Fruit fly (Drosophila melanogaster) whole organism, prepupa: ENCODE measurements around the gene wrd.

Source experiments
- Blimp-1 ChIP-seq: fragments of 200-800 bp; sonication (Bioruptor generic); optimal IDR thresholded peaks from 3 replicates; lab custom pipeline; 2017; ENCODE audit warnings: missing biosample characterization, missing genetic modification characterization, mild to moderate bottlenecking, moderate library complexity, missing genetic modification reagents
- CG10631 ChIP-seq: fragments of 200-800 bp; sonication (Bioruptor generic); optimal IDR thresholded peaks from 2 replicates; lab custom pipeline; 2016; ENCODE audit warnings: missing biosample characterization, missing genetic modification characterization
- CG11294 ChIP-seq: fragments of 200-800 bp; sonication (Bioruptor generic); IDR thresholded peaks from 2 replicates; pipeline ENCODE4 v1.3.6; 2022; ENCODE audit warnings: missing biosample characterization, missing genetic modification characterization
- CG11762 ChIP-seq: fragments of 200-800 bp; sonication (Bioruptor generic); optimal IDR thresholded peaks from 3 replicates; lab custom pipeline; 2016; ENCODE audit warnings: missing biosample characterization, missing genetic modification characterization; ENCODE audit not compliant: insufficient read depth
- CG11902 ChIP-seq: fragments of 200-800 bp; sonication (Bioruptor generic); optimal IDR thresholded peaks from 3 replicates; lab custom pipeline; 2016; ENCODE audit warnings: missing biosample characterization, missing genetic modification characterization
- CG15336 ChIP-seq: fragments of 200-800 bp; sonication (Bioruptor generic); IDR thresholded peaks from 2 replicates; pipeline ENCODE4 v1.3.6; 2022; ENCODE audit warnings: missing biosample characterization, missing genetic modification characterization
- CG16779 ChIP-seq: fragments of 200-800 bp; sonication (Bioruptor generic); optimal IDR thresholded peaks from 3 replicates; lab custom pipeline; 2017; ENCODE audit warnings: missing biosample characterization, mild to moderate bottlenecking, missing genetic modification characterization
- CG31627 ChIP-seq: fragments of 200-800 bp; sonication (Bioruptor generic); optimal IDR thresholded peaks from 3 replicates; lab custom pipeline; 2016; ENCODE audit warnings: missing biosample characterization, missing genetic modification characterization
- CG32006 ChIP-seq: fragments of 200-800 bp; sonication (Bioruptor generic); optimal IDR thresholded peaks from 3 replicates; lab custom pipeline; 2017; ENCODE audit warnings: missing biosample characterization, mild to moderate bottlenecking, missing genetic modification characterization
- CG34406 ChIP-seq: fragments of 200-800 bp; sonication (Bioruptor generic); optimal IDR thresholded peaks from 3 replicates; lab custom pipeline; 2016; ENCODE audit warnings: missing biosample characterization, missing genetic modification characterization
- CG3919 ChIP-seq: fragments of 200-800 bp; sonication (Bioruptor generic); optimal IDR thresholded peaks from 3 replicates; lab custom pipeline; 2016; ENCODE audit warnings: missing biosample characterization, missing genetic modification characterization
- CG4318 ChIP-seq: fragments of 200-800 bp; sonication (Bioruptor generic); optimal IDR thresholded peaks from 3 replicates; lab custom pipeline; 2017; ENCODE audit warnings: missing biosample characterization, mild to moderate bottlenecking, missing genetic modification characterization
- CG6792 ChIP-seq: fragments of 200-800 bp; sonication (Bioruptor generic); optimal IDR thresholded peaks from 3 replicates; lab custom pipeline; 2016; ENCODE audit warnings: missing biosample characterization, missing genetic modification characterization
- CG6808 ChIP-seq: fragments of 200-800 bp; sonication (Bioruptor generic); optimal IDR thresholded peaks from 3 replicates; lab custom pipeline; 2017; ENCODE audit warnings: missing biosample characterization, missing genetic modification characterization, mild to moderate bottlenecking, moderate library complexity, missing genetic modification reagents
- CG6854 ChIP-seq: fragments of 200-800 bp; sonication (Bioruptor generic); optimal IDR thresholded peaks from 2 replicates; lab custom pipeline; 2017; ENCODE audit warnings: missing biosample characterization, mild to moderate bottlenecking, missing genetic modification characterization
- CG7368 ChIP-seq: fragments of 200-800 bp; sonication (Bioruptor generic); optimal IDR thresholded peaks from 3 replicates; lab custom pipeline; 2016; ENCODE audit warnings: missing biosample characterization, missing genetic modification characterization
- CG8119 ChIP-seq: fragments of 200-800 bp; sonication (Bioruptor generic); IDR thresholded peaks from 3 replicates; pipeline ENCODE4 v1.3.6; 2022; ENCODE audit warnings: missing biosample characterization, missing genetic modification characterization
- CG8319 ChIP-seq: fragments of 200-800 bp; sonication (Bioruptor generic); optimal IDR thresholded peaks from 3 replicates; lab custom pipeline; 2016; ENCODE audit warnings: missing biosample characterization, missing genetic modification characterization
- CG8632 ChIP-seq: fragments of 200-800 bp; sonication (Bioruptor generic); optimal IDR thresholded peaks from 3 replicates; lab custom pipeline; 2016; ENCODE audit warnings: missing biosample characterization, missing genetic modification characterization
- CG9139 ChIP-seq: fragments of 200-800 bp; sonication (Bioruptor generic); optimal IDR thresholded peaks from 3 replicates; lab custom pipeline; 2017; ENCODE audit warnings: missing biosample characterization, mild to moderate bottlenecking, missing genetic modification characterization
- Eip75B ChIP-seq: fragments of 200-800 bp; sonication (Bioruptor generic); optimal IDR thresholded peaks from 3 replicates; lab custom pipeline; 2016; ENCODE audit warnings: missing biosample characterization, missing genetic modification characterization
- Eip78C ChIP-seq: fragments of 200-800 bp; sonication (Bioruptor generic); peaks from one replicate; lab custom pipeline; 2016; ENCODE audit warnings: missing biosample characterization, missing genetic modification characterization
- Eip93F ChIP-seq: fragments of 200-800 bp; sonication (Bioruptor generic); optimal IDR thresholded peaks from 2 replicates; lab custom pipeline; 2016; ENCODE audit warnings: missing biosample characterization, mild to moderate bottlenecking, missing genetic modification characterization
- Ets21C ChIP-seq: fragments of 200-800 bp; sonication (Bioruptor generic); optimal IDR thresholded peaks from 3 replicates; lab custom pipeline; 2016; ENCODE audit warnings: missing biosample characterization, missing genetic modification characterization
- Ets96B ChIP-seq: fragments of 200-800 bp; optimal IDR thresholded peaks from 2 replicates; lab custom pipeline; 2019; ENCODE audit warnings: missing biosample characterization, mild to moderate bottlenecking, missing genetic modification characterization, moderate library complexity
- Hr38 ChIP-seq: sonication (Bioruptor generic); optimal IDR thresholded peaks from 2 replicates; lab custom pipeline; 2016; ENCODE audit warnings: missing biosample characterization, missing genetic modification characterization
- Hr4 ChIP-seq: fragments of 200-800 bp; sonication (Bioruptor generic); optimal IDR thresholded peaks from 3 replicates; lab custom pipeline; 2016; ENCODE audit warnings: missing biosample characterization, missing genetic modification characterization
- Lpt ChIP-seq: fragments of 200-800 bp; sonication (Bioruptor generic); optimal IDR thresholded peaks from 3 replicates; lab custom pipeline; 2016; ENCODE audit warnings: missing biosample characterization, missing genetic modification characterization
- Smox ChIP-seq: fragments of 200-800 bp; sonication (Bioruptor generic); optimal IDR thresholded peaks from 3 replicates; lab custom pipeline; 2016; ENCODE audit warnings: missing biosample characterization, missing genetic modification characterization
- Sox102F ChIP-seq: fragments of 200-800 bp; sonication (Bioruptor generic); optimal IDR thresholded peaks from 2 replicates; lab custom pipeline; 2016; ENCODE audit warnings: missing biosample characterization, mild to moderate bottlenecking, missing genetic modification characterization
- Sox15 ChIP-seq: fragments of 200-800 bp; sonication (Bioruptor generic); optimal IDR thresholded peaks from 3 replicates; lab custom pipeline; 2016; ENCODE audit warnings: missing biosample characterization, missing genetic modification characterization
- achi ChIP-seq: fragments of 200-800 bp; sonication (Bioruptor generic); optimal IDR thresholded peaks from 3 replicates; lab custom pipeline; 2016; ENCODE audit warnings: missing biosample characterization, missing genetic modification characterization
- acj6 ChIP-seq: fragments of 200-800 bp; sonication (Bioruptor generic); optimal IDR thresholded peaks from 3 replicates; lab custom pipeline; 2016; ENCODE audit warnings: missing biosample characterization, missing genetic modification characterization
- dac ChIP-seq: fragments of 200-800 bp; sonication (Bioruptor generic); optimal IDR thresholded peaks from 2 replicates; lab custom pipeline; 2017; ENCODE audit warnings: missing biosample characterization, mild to moderate bottlenecking, missing genetic modification characterization
- dsx ChIP-seq: fragments of 200-800 bp; optimal IDR thresholded peaks from 3 replicates; lab custom pipeline; 2019; ENCODE audit warnings: missing biosample characterization, mild to moderate bottlenecking, missing genetic modification characterization, moderate library complexity; ENCODE audit not compliant: poor library complexity, severe bottlenecking
- fd85E ChIP-seq: fragments of 200-800 bp; sonication (Bioruptor generic); optimal IDR thresholded peaks from 3 replicates; lab custom pipeline; 2016; ENCODE audit warnings: missing biosample characterization, missing genetic modification characterization
- fkh ChIP-seq: fragments of 200-800 bp; sonication (Bioruptor generic); optimal IDR thresholded peaks from 3 replicates; lab custom pipeline; 2017; ENCODE audit warnings: missing biosample characterization, mild to moderate bottlenecking, missing genetic modification characterization, moderate library complexity
- lz ChIP-seq: fragments of 200-800 bp; sonication (Bioruptor generic); optimal IDR thresholded peaks from 3 replicates; lab custom pipeline; 2016; ENCODE audit warnings: missing biosample characterization, missing genetic modification characterization
- pdm3 ChIP-seq: fragments of 200-800 bp; sonication (Bioruptor generic); optimal IDR thresholded peaks from 3 replicates; lab custom pipeline; 2016; ENCODE audit warnings: missing biosample characterization, missing genetic modification characterization
- salr ChIP-seq, 2 experiments: fragments of 200-800 bp; sonication (Bioruptor generic); optimal IDR thresholded peaks; 3 replicates each; lab custom pipeline; 2016 to 2018; ENCODE audit warnings: missing biosample characterization in 2 of 2, missing genetic modification characterization in 2 of 2, mild to moderate bottlenecking in 1 of 2
- spab ChIP-seq: fragments of 200-800 bp; sonication (Bioruptor generic); optimal IDR thresholded peaks from 2 replicates; lab custom pipeline; 2017; ENCODE audit warnings: missing biosample characterization, mild to moderate bottlenecking, missing genetic modification characterization, missing genetic modification reagents
- ss ChIP-seq, 2 experiments: fragments of 200-800 bp; sonication (Bioruptor generic); optimal IDR thresholded peaks; 2 replicates in 1 of 2; 3 replicates in 1 of 2; lab custom pipeline; 2017 to 2018; ENCODE audit warnings: mild to moderate bottlenecking in 2 of 2, missing biosample characterization in 2 of 2, missing genetic modification characterization in 2 of 2, moderate library complexity in 1 of 2
- svp ChIP-seq: fragments of 200-800 bp; sonication (Bioruptor generic); peaks from one replicate; lab custom pipeline; 2016; ENCODE audit warnings: missing biosample characterization, missing genetic modification characterization

The wrd gene

dm6 chr3R:18125023-18125630 lies 42.4 kb upstream of the wrd start (continued):
- peak; percentile 81 for TF ChIP-seq Hr4 (GFP tag; lab: Kevin White, UChicago)
- peak; percentile 82 for TF ChIP-seq CG11902
- TF ChIP-seq CG6792 (GFP tag; lab: Kevin White, UChicago): peak; percentile 84
- TF ChIP-seq Lpt (GFP tag; lab: Kevin White, UChicago): peak; percentile 67
- peak; percentile 62 for TF ChIP-seq Sox102F (GFP tag; lab: Kevin White, UChicago)
- TF ChIP-seq fd85E (GFP tag; lab: Kevin White, UChicago): no peak
- TF ChIP-seq CG32006 (GFP tag; lab: Kevin White, UChicago): peak; percentile 77
- peak; percentile 81 for TF ChIP-seq CG15336
- peak; percentile 51 for TF ChIP-seq dac (GFP tag; lab: Kevin White, UChicago)

- TF ChIP-seq fkh (no peak), Hr38 (GFP tag; lab: Kevin White, UChicago) (no peak), CG15336 (no peak), CG4318 (GFP tag; lab: Kevin White, UChicago) (no peak), salr (GFP tag; optimal IDR thresholded peaks at IDR 0.05; lab: Kevin White, UChicago) (no peak), CG7368 (GFP tag; lab: Kevin White, UChicago) (no peak), achi (GFP tag; lab: Kevin White, UChicago) (no peak), acj6 (no peak), CG8119 (GFP tag; lab: Robert Waterston, UW) (no peak), dsx (GFP tag; lab: Kevin White, UChicago) (no peak), CG11762 (no peak), Smox (GFP tag; lab: Kevin White, UChicago) (no peak), pdm3 (GFP tag; lab: Kevin White, UChicago) (no peak), spab (no peak), dac (GFP tag; lab: Kevin White, UChicago) (no peak), CG11294 (GFP tag; lab: Robert Waterston, UW) (no peak)
Observed at dm6 chr3R:18130720-18131119, 36.8 kb upstream of the wrd start.

dm6 chr3R:18144853-18145252 lies 22.7 kb upstream of the wrd start:
- TF ChIP-seq pdm3 (GFP tag; lab: Kevin White, UChicago): no peak
- TF ChIP-seq svp (GFP tag; lab: Kevin White, UChicago): peak; percentile 35

dm6 chr3R:18146629-18147028 lies 20.9 kb upstream of the wrd start:
- TF ChIP-seq Hr38 (GFP tag; lab: Kevin White, UChicago) (no peak), fd85E (GFP tag; lab: Kevin White, UChicago) (no peak), dac (GFP tag; lab: Kevin White, UChicago) (no peak), CG11902 (no peak), CG9139 (peak; percentile 83), fkh (no peak), CG10631 (GFP tag; lab: Kevin White, UChicago) (no peak), achi (GFP tag; lab: Kevin White, UChicago) (no peak), CG8319 (GFP tag; lab: Kevin White, UChicago) (no peak), CG6808 (GFP tag; lab: Kevin White, UChicago) (peak; percentile 72), Sox15 (GFP tag; lab: Kevin White, UChicago) (no peak), Eip78C (peak; percentile 54), Blimp-1 (GFP tag; lab: Kevin White, UChicago) (no peak), CG34406 (GFP tag; lab: Kevin White, UChicago) (peak; percentile 6), svp (GFP tag; lab: Kevin White, UChicago) (peak; percentile 55), pdm3 (GFP tag; lab: Kevin White, UChicago) (no peak), acj6 (no peak), CG31627 (no peak), lz (no peak), ss (GFP tag; optimal IDR thresholded peaks at IDR 0.05; lab: Kevin White, UChicago) (peak; percentile 63 to 90), CG8119 (GFP tag; lab: Robert Waterston, UW) (peak; percentile 56; the same call in 1 of the 3 replicates), CG6854 (GFP tag; lab: Kevin White, UChicago) (peak; percentile 23), Ets96B (tag; lab: Kevin White, UChicago) (peak; percentile 43), CG7368 (GFP tag; lab: Kevin White, UChicago) (no peak), CG8632 (GFP tag; lab: Kevin White, UChicago) (peak; percentile 1), Ets21C (GFP tag; lab: Kevin White, UChicago) (no peak), spab (peak; percentile 67), CG16779 (tag; lab: Kevin White, UChicago) (peak; percentile 4), CG3919 (GFP tag; lab: Kevin White, UChicago) (no peak), Eip93F (no peak), Eip75B (no peak), CG32006 (GFP tag; lab: Kevin White, UChicago) (no peak)
